Worm (Caenorhabditis elegans) whole organism, early embryonic: ENCODE results near the gene dif-1.

Source experiments
- aly-1 ChIP-seq: sonication (generic microtip); optimal IDR thresholded peaks from 2 replicates; lab custom pipeline; 2016; ENCODE audit warnings: missing genetic modification characterization, missing compliant biosample characterization
- ama-1 ChIP-seq: fragments of 150-350 bp; optimal IDR thresholded peaks from 2 replicates; lab custom pipeline; 2014
- flt-1 ChIP-seq: fragments of 200-800 bp; sonication (Bioruptor generic); IDR thresholded peaks from 2 replicates; pipeline ENCODE4 v1.3.6; 2022; ENCODE audit warnings: missing genetic modification characterization, missing compliant biosample characterization
- hmg-4 ChIP-seq: fragments of 200-800 bp; sonication (Bioruptor generic); optimal IDR thresholded peaks from 2 replicates; lab custom pipeline; 2018; ENCODE audit warnings: mild to moderate bottlenecking, missing genetic modification characterization, missing compliant biosample characterization

DNA sequence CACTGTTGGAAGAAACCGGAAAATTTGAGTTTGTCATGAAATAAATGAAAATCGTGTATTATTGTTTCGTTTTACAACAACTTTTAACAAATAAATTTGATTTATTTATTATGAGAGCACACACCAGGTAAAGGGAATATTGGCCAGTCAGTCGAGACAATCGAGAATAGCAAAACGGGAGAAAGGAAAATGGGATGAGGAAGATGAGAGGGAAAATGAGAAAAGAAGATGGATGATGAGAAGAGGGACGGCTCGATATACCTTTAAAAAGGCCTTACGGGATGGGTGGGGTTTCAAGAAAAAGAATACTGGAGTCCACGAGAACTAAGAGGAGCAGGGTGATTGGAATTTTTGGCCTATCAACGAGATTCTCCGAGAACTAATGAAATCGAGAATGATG is 5.8 kb upstream of the dif-1 start:
- TF ChIP-seq hmg-4 (GFP tag; lab: Kevin White, UChicago) (no peak), ama-1 (lab: Kevin White, UChicago) (no peak), aly-1 (no peak), flt-1 (GFP tag; lab: Robert Waterston, UW) (no peak)
